Fruit fly (Drosophila melanogaster): Measurements from ENCODE around the gene CG14314.

Gene CG14314

dm6 chr3R:18223434-18223833 lies 7.5 kb downstream of the CG14314 start, which contains the start of the genes mTerf5 and Non3 (continued):
- TF ChIP-seq CG42726 (GFP tag; IDR thresholded peaks at IDR 0.05; ENCODE audit: partially characterized antibody) (0 out of 2 replicates have a peak, but pooled peaks have one; percentile 43), CG9932 (GFP tag; IDR thresholded peaks at IDR 0.05) (peak; percentile 73), abd-A (tag; optimal IDR thresholded peaks at IDR 0.05) (no peak), sens (GFP tag) (peak; percentile 83), CG15601 (tag; optimal IDR thresholded peaks at IDR 0.05) (peak; percentile 54), Dll (GFP tag; IDR thresholded peaks at IDR 0.05; ENCODE audit: partially characterized antibody) (peak; percentile 95), CG32772 (GFP tag; IDR thresholded peaks at IDR 0.05) (0 out of 2 replicates have a peak, but pooled peaks have one; percentile 15), ac (GFP tag; optimal IDR thresholded peaks at IDR 0.05) (no peak), Chrac-16 (GFP tag; optimal IDR thresholded peaks at IDR 0.05) (peak; percentile 46), CG12299 (tag; optimal IDR thresholded peaks at IDR 0.05) (peak; percentile 32), dan (GFP tag; IDR thresholded peaks at IDR 0.05) (no peak), CG30020 (tag; optimal IDR thresholded peaks at IDR 0.05) (peak; percentile 57), MBD-R2 (GFP tag; IDR thresholded peaks at IDR 0.05) (peak; percentile 86), CG17361 (GFP tag; IDR thresholded peaks at IDR 0.05) (peak; percentile 58; the same call in 2 of the 3 replicates), CG14860 (GFP tag; IDR thresholded peaks at IDR 0.05; ENCODE audit: partially characterized antibody) (peak; percentile 81), repo (GFP tag; optimal IDR thresholded peaks at IDR 0.05) (peak; percentile 18), CG18262 (tag; optimal IDR thresholded peaks at IDR 0.05) (peak; percentile 63), NC2β (GFP tag; optimal IDR thresholded peaks at IDR 0.05) (no peak), CG18599 (GFP tag; optimal IDR thresholded peaks at IDR 0.05) (peak; percentile 63), cwo (GFP tag; optimal IDR thresholded peaks at IDR 0.05) (peak; percentile 70), Abd-B (GFP tag; optimal IDR thresholded peaks at IDR 0.05) (no peak), jing (GFP tag; optimal IDR thresholded peaks at IDR 0.05) (no peak), exex (tag; optimal IDR thresholded peaks at IDR 0.05) (peak; percentile 12), row (GFP tag; IDR thresholded peaks at IDR 0.05) (peak; percentile 89), HLH4C (GFP tag; IDR thresholded peaks at IDR 0.05; ENCODE audit: partially characterized antibody) (peak; percentile 86), CG1647 (GFP tag; optimal IDR thresholded peaks at IDR 0.05) (no peak), fd3F (GFP tag; optimal IDR thresholded peaks at IDR 0.05) (peak; percentile 23), Dbx (GFP tag; IDR thresholded peaks at IDR 0.05) (peak; percentile 59; the same call in 2 of the 3 replicates), CG12155 (GFP tag; optimal IDR thresholded peaks at IDR 0.05) (peak; percentile 55), inv (GFP tag; IDR thresholded peaks at IDR 0.05; ENCODE audit: partially characterized antibody) (peak; percentile 85), CG1792 (GFP tag; optimal IDR thresholded peaks at IDR 0.05) (no peak), lov (optimal IDR thresholded peaks at IDR 0.05) (no peak), lov (GFP tag; IDR thresholded peaks at IDR 0.05) (no peak), al (GFP tag; IDR thresholded peaks at IDR 0.05) (0 out of 2 replicates have a peak, but pooled peaks have one; percentile 22), bcd (GFP tag; optimal IDR thresholded peaks at IDR 0.05) (peak; percentile 44), Optix (GFP tag; IDR thresholded peaks at IDR 0.05) (peak; percentile 37; the same call in 1 of the 3 replicates), NFAT (GFP tag; IDR thresholded peaks at IDR 0.05) (no peak), CG9817 (tag; optimal IDR thresholded peaks at IDR 0.05) (peak; percentile 68), CG13424 (tag; optimal IDR thresholded peaks at IDR 0.05) (peak; percentile 75), ken (GFP tag; IDR thresholded peaks at IDR 0.05) (peak; percentile 45; the same call in 1 of the 3 replicates), CG17328 (GFP tag; IDR thresholded peaks at IDR 0.05) (peak; percentile 51), CG18476 (GFP tag; optimal IDR thresholded peaks at IDR 0.05) (peak; percentile 10), pzg (GFP tag; optimal IDR thresholded peaks at IDR 0.05) (peak; percentile 51), Nf-YC (tag; optimal IDR thresholded peaks at IDR 0.05) (peak; percentile 65), CG9727 (GFP tag; optimal IDR thresholded peaks at IDR 0.05) (peak; percentile 60), Blimp-1 (GFP tag; optimal IDR thresholded peaks at IDR 0.05) (peak; percentile 54), B-H2 (GFP tag; optimal IDR thresholded peaks at IDR 0.05) (peak; percentile 70), CG14441 (GFP tag; IDR thresholded peaks at IDR 0.05) (peak; percentile 50; the same call in 1 of the 2 replicates), esg (GFP tag; conservative IDR thresholded peaks at IDR 0.05) (peak; percentile 55), Usf (GFP tag; optimal IDR thresholded peaks at IDR 0.05) (no peak)

Measured in whole organism, embryonic.